Worm (Caenorhabditis elegans): Measurements from ENCODE around the gene C26D10.3.
"Not testable (repeated sequence)": the region's sequence is repeated elsewhere in the genome, so short reads cannot be mapped to it uniquely, and the experiment has no call there.

C26D10.3 gene

DNA sequence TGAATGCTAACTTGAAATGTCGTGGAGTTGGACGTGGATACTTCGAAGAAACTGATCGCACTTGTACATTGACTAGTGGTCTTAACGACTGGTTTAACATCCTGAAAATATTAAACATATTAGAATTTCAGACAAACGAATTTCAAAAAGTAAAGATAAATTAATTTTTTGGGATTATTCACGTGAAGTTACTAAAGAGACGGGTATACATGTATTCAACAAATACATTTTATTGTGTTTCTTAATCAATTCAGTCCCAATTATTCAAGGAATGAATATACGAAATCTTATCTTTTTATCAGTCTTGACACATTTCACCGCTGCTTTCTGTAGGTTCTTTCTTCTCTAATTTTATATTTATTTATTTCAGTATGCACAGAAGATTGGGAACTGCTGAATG lies 46.8 kb upstream of the C26D10.3 start, which contains the start of the genes mrpl-10 and clec-142 (continued):
- TF ChIP-seq lin-13 (GFP tag; optimal IDR thresholded peaks at IDR 0.05) (no peak), saeg-2 (GFP tag; IDR thresholded peaks at IDR 0.05) (no peak), lin-39 (tag; optimal IDR thresholded peaks at IDR 0.05) (no peak), spr-3 (GFP tag; optimal IDR thresholded peaks at IDR 0.05) (no peak)

DNA sequence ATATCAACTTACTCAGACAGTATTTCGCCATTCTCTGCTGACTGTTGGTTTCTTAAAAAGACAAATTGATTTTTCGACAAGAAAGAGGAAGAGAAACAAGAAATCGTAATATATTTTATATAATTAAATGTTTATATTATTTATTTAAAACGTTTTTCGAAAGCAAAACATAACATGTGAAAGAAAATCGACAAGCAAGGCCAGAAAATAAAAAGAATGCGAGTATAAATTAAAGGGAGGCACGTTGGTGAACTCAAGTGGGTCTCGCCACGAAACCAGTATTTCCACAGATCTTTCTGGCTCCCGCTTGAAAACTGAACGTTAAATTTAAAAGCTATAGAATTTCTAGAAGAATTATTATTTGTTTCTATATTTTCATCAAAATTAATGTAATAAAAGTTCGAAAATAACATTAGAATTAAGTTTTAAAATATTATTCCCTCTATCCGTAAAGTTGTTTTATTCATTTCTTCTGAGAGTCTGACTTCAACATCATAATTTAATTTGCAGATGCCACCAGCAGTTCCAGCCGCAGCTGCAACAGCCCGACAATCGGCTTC lies 41.9 kb upstream of the C26D10.3 start, which contains the start of the genes nst-1 and cct-4:
nst-1 (minus strand) TSS at position 51 of the 560 bp plus-strand sequence.
cct-4 (plus strand) TSS at position 510 of the 560 bp plus-strand sequence.
- TF ChIP-seq dve-1 (tag; optimal IDR thresholded peaks at IDR 0.05; ENCODE audit: insufficient read depth) (peak; percentile 13), aha-1 (tag) (peak; percentile 37), dpl-1 (GFP tag; optimal IDR thresholded peaks at IDR 0.05) (peak; percentile 51), mes-2 (tag; optimal IDR thresholded peaks at IDR 0.05; ENCODE audit: poor library complexity, severe bottlenecking) (peak; percentile 49), unc-62 (GFP tag; optimal IDR thresholded peaks at IDR 0.05 in 1 of 2) (peak in 1 of 2 experiments; percentile 50), unc-62 (tag; optimal IDR thresholded peaks at IDR 0.05) (no peak), duxl-1 (tag; optimal IDR thresholded peaks at IDR 0.05; ENCODE audit: poor library complexity) (no peak), Y5F2A.4 (GFP tag; optimal IDR thresholded peaks at IDR 0.05) (no peak), lin-1 (GFP tag; IDR thresholded peaks at IDR 0.05) (no peak), mep-1 (tag; optimal IDR thresholded peaks at IDR 0.05) (peak; percentile 35), lsy-2 (tag; optimal IDR thresholded peaks at IDR 0.05) (peak in 1 of 2 experiments; percentile 62)

DNA sequence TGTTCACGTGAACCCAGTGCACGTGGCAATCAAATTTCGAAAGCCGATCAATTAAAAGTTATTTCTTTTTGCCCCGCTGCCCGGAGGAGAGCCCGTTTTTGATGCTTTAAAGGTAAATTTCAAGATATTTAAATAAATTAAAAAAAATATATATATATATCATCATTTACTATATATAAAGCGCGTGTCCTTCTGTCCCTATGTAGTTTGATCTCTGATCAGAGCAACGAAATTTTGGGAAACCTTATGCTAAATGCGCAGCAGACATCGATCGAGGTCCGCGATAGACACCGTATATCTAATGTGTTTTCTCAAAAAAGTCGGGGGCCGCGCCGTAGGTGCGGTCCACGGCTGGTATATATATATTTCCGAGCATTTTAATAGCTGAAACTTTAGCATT lies 39.3 kb upstream of the C26D10.3 start:
- TF ChIP-seq daf-16 (GFP tag; optimal IDR thresholded peaks at IDR 0.05) (peak in 1 of 2 experiments; percentile 18), lsy-2 (tag; optimal IDR thresholded peaks at IDR 0.05) (peak in 1 of 2 experiments; percentile 16)
- TF ChIP-seq daf-16 (tag; optimal IDR thresholded peaks at IDR 0.05), result not testable (repeated sequence)

DNA sequence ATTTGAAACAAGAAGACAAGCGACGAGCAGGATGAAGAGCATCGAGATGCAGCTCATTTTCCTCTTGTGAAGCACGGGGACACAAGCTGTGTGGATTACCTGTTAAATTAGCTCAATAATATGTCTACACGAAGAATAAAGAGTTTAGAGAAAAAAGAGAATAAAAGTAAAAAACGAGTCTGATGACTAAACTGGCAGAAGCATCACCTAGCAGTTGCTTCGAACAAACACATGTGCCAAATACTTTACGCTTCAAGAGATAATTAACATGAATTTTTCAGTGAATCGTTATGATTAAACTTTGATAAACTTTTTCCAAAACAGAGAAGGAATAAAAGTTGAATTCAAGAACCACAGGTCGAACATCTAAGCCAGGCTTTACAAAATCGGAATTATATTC lies 29.9 kb upstream of the C26D10.3 start, which contains the start of gene nlp-55:
nlp-55 (minus strand) TSS at position 101 of the 400 bp plus-strand sequence.
- no peak for TF ChIP-seq nhr-48 (tag; optimal IDR thresholded peaks at IDR 0.05)
- no peak for TF ChIP-seq daf-12 (tag; optimal IDR thresholded peaks at IDR 0.05)
- no peak for TF ChIP-seq hmg-1.1 (GFP tag; IDR thresholded peaks at IDR 0.05)
- no peak for TF ChIP-seq zfp-3 (GFP tag; conservative IDR thresholded peaks at IDR 0.05)
- no peak for TF ChIP-seq mes-2 (tag; optimal IDR thresholded peaks at IDR 0.05; ENCODE audit: poor library complexity, severe bottlenecking)
- no peak for TF ChIP-seq F49E8.2 (tag; optimal IDR thresholded peaks at IDR 0.05; ENCODE audit: borderline replicate concordance)
- no peak for TF ChIP-seq ceh-62 (tag; optimal IDR thresholded peaks at IDR 0.05)
- TF ChIP-seq nhr-28 (tag; optimal IDR thresholded peaks at IDR 0.05), result no peak
- no peak for TF ChIP-seq unc-62 (GFP tag; optimal IDR thresholded peaks at IDR 0.05 in 1 of 2)
- TF ChIP-seq unc-62 (tag; optimal IDR thresholded peaks at IDR 0.05), result no peak
- no peak for TF ChIP-seq tag-97 (GFP tag; IDR thresholded peaks at IDR 0.05)
- no peak for TF ChIP-seq nhr-25 (tag; optimal IDR thresholded peaks at IDR 0.05; ENCODE audit: borderline replicate concordance, insufficient read depth)
- no peak for TF ChIP-seq duxl-1 (tag; optimal IDR thresholded peaks at IDR 0.05; ENCODE audit: poor library complexity)
- TF ChIP-seq fos-1 (tag; optimal IDR thresholded peaks at IDR 0.05), result no peak
- no peak for TF ChIP-seq lin-1 (GFP tag; IDR thresholded peaks at IDR 0.05)
- no peak for TF ChIP-seq vab-7 (GFP tag; IDR thresholded peaks at IDR 0.05)
- no peak for TF ChIP-seq zip-2 (tag; optimal IDR thresholded peaks at IDR 0.05)
- TF ChIP-seq mdl-1 (tag; optimal IDR thresholded peaks at IDR 0.05), result no peak
- no peak for TF ChIP-seq lin-29 (GFP tag; IDR thresholded peaks at IDR 0.05)

DNA sequence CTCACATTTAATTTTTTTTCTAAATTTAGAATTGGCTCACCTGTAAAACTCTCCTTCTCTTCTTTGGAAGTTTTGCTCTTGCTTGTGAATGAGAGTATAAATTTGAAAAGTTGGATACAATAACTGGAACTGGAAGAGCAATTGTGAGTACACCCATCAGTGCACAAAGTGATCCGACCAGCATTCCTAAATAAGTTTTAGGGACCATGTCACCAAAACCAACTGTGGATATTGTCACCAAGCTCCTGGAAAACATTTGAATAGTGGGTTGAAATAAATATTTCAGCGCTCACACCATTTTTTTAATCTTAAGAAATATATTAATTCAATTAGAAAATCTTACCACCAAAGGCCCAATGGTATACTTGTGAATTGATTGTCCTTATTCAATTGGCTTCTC lies 16.9 kb upstream of the C26D10.3 start:
- TF ChIP-seq nhr-102 (tag; optimal IDR thresholded peaks at IDR 0.05) (no peak), aha-1 (tag) (peak; percentile 97), dve-1 (tag; optimal IDR thresholded peaks at IDR 0.05; ENCODE audit: insufficient read depth) (no peak), unc-62 (GFP tag; optimal IDR thresholded peaks at IDR 0.05 in 1 of 2) (peak in 1 of 2 experiments; percentile 79), unc-62 (tag; optimal IDR thresholded peaks at IDR 0.05) (no peak)
